Worm (Caenorhabditis elegans) whole organism, young adult: ENCODE results near the gene dct-15.

Experiments used
- dpl-1 ChIP-seq: fragments of 150-350 bp; optimal IDR thresholded peaks from 2 replicates; lab custom pipeline; 2014; ENCODE audit warnings: missing biosample characterization, missing genetic modification reagents, missing genetic modification characterization
- sptf-2 ChIP-seq: fragments of 200-800 bp; sonication (Bioruptor generic); optimal IDR thresholded peaks from 2 replicates; lab custom pipeline; 2018; ENCODE audit warnings: mild to moderate bottlenecking, missing genetic modification characterization, missing compliant biosample characterization
- unc-62 ChIP-seq: fragments of 150-350 bp; optimal IDR thresholded peaks from 2 replicates; lab custom pipeline; 2014; ENCODE audit warnings: missing biosample characterization, missing genetic modification reagents, missing genetic modification characterization

DNA sequence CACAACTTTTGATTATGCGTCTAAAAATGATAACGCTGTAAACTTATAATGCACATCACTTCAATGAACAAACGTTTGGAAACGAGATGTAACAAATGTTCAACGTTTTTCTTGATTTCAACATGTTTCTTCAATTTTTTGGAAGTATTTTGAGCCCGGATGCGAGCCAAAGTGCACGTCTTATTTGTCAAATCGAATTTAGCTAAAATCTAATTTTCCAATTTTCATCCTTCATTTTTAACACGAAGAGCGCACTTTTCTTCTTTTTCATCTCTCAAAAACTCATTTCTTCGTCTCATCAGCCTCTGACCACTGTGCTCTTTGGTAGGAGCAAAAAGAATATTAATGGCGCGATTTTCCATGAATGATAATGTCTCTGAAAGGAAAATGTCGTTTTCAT is 12.2 kb downstream of the dct-15 start:
- no peak for TF ChIP-seq sptf-2 (GFP tag; lab: Kevin White, UChicago)
- no peak for TF ChIP-seq dpl-1 (GFP tag; lab: Kevin White, UChicago)
- no peak for TF ChIP-seq unc-62 (GFP tag; lab: Kevin White, UChicago)
